Fruit fly (Drosophila melanogaster): ENCODE results near the gene CG46310.

CG46310 gene

dm6 chr3R:23173393-23173981, at the start of gene CG46310:
TSS of gene CG46310 (plus strand) at chr3R:23173873.
- TF ChIP-seq insv (optimal IDR thresholded peaks at IDR 0.05) (no peak), Sin3A (optimal IDR thresholded peaks at IDR 0.05) (no peak), ttk (optimal IDR thresholded peaks at IDR 0.05) (no peak)

dm6 chr3R:23126241-23127022, 47.2 kb upstream of the CG46310 start, which contains the start of gene CG31365:
TSS of gene CG31365 (minus strand) at chr3R:23126422.
- no peak for TF ChIP-seq ttk (optimal IDR thresholded peaks at IDR 0.05)
- TF ChIP-seq insv (optimal IDR thresholded peaks at IDR 0.05), result no peak
- TF ChIP-seq psq (optimal IDR thresholded peaks at IDR 0.05), result no peak
- no peak for TF ChIP-seq Sin3A (optimal IDR thresholded peaks at IDR 0.05)
- no peak for TF ChIP-seq Myc (optimal IDR thresholded peaks at IDR 0.05)
- TF ChIP-seq h (optimal IDR thresholded peaks at IDR 0.05), result no peak

dm6 chr3R:23127796-23128195, 45.9 kb upstream of the CG46310 start, which contains the start of gene CG31457:
TSS of gene CG31457 (minus strand) at chr3R:23127981.
- TF ChIP-seq ttk (optimal IDR thresholded peaks at IDR 0.05), result no peak
- no peak for TF ChIP-seq Sin3A (optimal IDR thresholded peaks at IDR 0.05)
- TF ChIP-seq psq (optimal IDR thresholded peaks at IDR 0.05), result no peak
- TF ChIP-seq insv (optimal IDR thresholded peaks at IDR 0.05), result no peak
- no peak for TF ChIP-seq h (optimal IDR thresholded peaks at IDR 0.05)
- no peak for TF ChIP-seq Myc (optimal IDR thresholded peaks at IDR 0.05)

DNA sequence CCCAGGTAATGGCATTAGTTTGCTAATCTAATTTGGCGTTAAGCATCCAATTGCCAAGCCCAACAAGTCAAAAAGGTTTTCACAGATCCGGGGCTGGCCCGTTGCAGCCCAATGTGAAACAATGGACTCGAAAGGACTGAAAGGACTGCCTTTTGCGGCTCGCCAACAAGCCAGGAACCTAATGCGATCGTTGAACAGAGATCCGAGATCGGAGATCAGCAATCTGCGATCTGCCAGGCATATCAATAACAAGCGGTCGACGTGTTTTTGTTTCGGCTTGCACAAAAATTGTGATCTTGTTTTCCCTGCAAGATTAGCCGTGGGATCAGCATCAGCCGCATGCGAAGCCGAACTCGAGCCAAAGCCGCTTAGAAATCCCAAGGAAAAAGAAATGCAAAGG, 44.1 kb upstream of the CG46310 start:
- TF ChIP-seq h (optimal IDR thresholded peaks at IDR 0.05) (no peak), Sin3A (optimal IDR thresholded peaks at IDR 0.05) (no peak), insv (optimal IDR thresholded peaks at IDR 0.05) (no peak), psq (optimal IDR thresholded peaks at IDR 0.05) (no peak), ttk (optimal IDR thresholded peaks at IDR 0.05) (no peak), Myc (optimal IDR thresholded peaks at IDR 0.05) (no peak)

- TF ChIP-seq psq (optimal IDR thresholded peaks at IDR 0.05), result no peak
- TF ChIP-seq insv (optimal IDR thresholded peaks at IDR 0.05), result no peak
- no peak for TF ChIP-seq Myc (optimal IDR thresholded peaks at IDR 0.05)
- TF ChIP-seq Sin3A (optimal IDR thresholded peaks at IDR 0.05), result no peak
- TF ChIP-seq h (optimal IDR thresholded peaks at IDR 0.05), result no peak
- TF ChIP-seq ttk (optimal IDR thresholded peaks at IDR 0.05), result no peak
Measured at dm6 chr3R:23130181-23130580, 43.5 kb upstream of the CG46310 start.

DNA sequence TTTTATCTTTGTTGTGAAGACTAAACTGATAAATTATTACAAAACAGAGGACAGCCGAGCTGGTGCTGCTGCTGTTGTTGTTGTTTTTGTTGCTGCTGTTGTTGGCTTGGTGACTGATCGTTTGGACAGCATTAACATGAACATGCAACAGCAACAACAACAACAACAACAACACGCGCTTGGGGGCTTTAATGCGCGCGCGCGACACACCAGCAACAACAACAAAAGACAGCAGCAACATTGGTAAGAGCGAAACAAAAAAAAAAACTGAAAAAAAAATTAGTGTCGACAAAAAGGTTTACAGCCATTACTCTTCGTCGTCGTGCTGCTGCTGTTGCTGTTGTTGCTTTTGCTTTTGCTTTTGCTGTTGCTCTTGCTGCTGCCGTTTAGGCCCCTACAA, 42.8 kb upstream of the CG46310 start:
- TF ChIP-seq insv (optimal IDR thresholded peaks at IDR 0.05), result no peak
- TF ChIP-seq h (optimal IDR thresholded peaks at IDR 0.05), result no peak
- no peak for TF ChIP-seq psq (optimal IDR thresholded peaks at IDR 0.05)
- no peak for TF ChIP-seq ttk (optimal IDR thresholded peaks at IDR 0.05)
- TF ChIP-seq Sin3A (optimal IDR thresholded peaks at IDR 0.05), result no peak
- no peak for TF ChIP-seq Myc (optimal IDR thresholded peaks at IDR 0.05)

DNA sequence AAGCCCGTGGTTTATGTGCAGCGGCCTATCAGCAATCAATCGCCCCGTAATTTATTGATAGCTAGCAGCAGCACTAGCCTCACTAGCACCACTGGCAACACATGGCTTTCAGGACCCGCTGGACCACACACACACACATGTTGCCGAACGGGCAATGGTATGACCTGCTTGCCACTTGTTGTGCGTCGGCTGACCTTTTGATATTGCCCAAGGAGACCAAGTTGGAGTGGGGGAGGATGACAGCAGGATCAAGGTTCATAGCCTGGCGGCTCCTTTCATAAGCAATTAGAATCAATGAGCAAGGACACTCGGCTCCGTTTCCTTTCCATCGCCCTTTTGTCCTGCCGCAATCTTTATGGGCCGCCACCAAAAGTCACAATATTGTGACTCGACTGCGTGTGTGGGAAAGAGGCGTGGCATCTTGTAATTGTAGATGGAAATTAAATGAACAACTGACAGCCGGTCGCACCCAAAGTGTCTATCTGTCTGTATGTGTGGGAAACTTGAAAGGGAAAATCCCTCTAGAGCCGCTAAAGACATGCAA, 42.3 kb upstream of the CG46310 start:
- no peak for TF ChIP-seq Myc (optimal IDR thresholded peaks at IDR 0.05)
- TF ChIP-seq insv (optimal IDR thresholded peaks at IDR 0.05), result no peak
- no peak for TF ChIP-seq Sin3A (optimal IDR thresholded peaks at IDR 0.05)
- TF ChIP-seq ttk (optimal IDR thresholded peaks at IDR 0.05), result no peak
- TF ChIP-seq h (optimal IDR thresholded peaks at IDR 0.05), result no peak
- no peak for TF ChIP-seq psq (optimal IDR thresholded peaks at IDR 0.05)

DNA sequence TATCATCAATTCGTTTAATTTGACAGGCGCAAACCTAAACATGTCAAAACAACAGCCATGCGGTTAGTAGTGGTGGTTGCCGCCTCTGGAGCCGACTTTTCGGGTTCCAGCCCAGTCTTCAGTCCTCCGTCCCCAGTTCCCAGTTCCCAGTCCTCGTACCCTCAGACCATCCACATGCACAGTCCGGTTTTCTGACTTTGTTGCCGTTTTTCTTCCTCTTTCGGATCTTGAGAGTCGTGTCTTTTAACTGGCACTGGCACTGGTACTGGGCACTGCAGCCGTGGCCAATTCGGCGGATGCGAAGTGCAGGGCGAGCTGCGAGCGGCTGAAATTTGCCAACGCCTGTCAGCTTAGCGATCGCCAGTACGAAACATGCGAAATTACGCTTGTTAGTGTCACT, 41.4 kb upstream of the CG46310 start:
- no peak for TF ChIP-seq Sin3A (optimal IDR thresholded peaks at IDR 0.05)
- TF ChIP-seq ttk (optimal IDR thresholded peaks at IDR 0.05), result no peak
- TF ChIP-seq h (optimal IDR thresholded peaks at IDR 0.05), result no peak
- no peak for TF ChIP-seq psq (optimal IDR thresholded peaks at IDR 0.05)
- no peak for TF ChIP-seq insv (optimal IDR thresholded peaks at IDR 0.05)
- TF ChIP-seq Myc (optimal IDR thresholded peaks at IDR 0.05), result no peak

DNA sequence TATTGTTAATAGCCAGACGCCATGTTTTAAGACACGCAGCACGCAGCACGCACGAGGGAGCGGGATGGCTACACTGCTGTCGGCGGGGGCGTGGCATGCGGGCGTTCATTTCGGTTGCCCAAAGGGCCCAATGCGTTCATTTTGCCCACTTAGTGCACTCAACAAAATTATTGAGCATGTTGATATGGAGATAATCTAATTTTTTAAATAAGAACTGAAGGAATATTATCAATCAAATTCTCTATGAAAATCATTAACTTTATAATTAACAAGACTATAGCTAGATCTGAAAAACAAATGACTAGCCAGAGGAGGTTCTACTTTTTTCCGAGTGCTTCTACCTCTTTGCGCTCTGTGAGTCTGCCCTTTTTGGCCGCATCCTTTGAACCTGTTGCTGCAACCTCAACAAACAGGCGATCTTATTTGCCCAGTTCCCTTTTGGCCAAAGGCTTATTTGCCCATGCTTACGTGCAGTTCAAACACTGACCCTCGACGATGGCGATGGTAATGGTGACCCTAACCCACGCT, 40.3 kb upstream of the CG46310 start:
- TF ChIP-seq insv (optimal IDR thresholded peaks at IDR 0.05) (no peak), Sin3A (optimal IDR thresholded peaks at IDR 0.05) (no peak), psq (optimal IDR thresholded peaks at IDR 0.05) (no peak), ttk (optimal IDR thresholded peaks at IDR 0.05) (no peak), Myc (optimal IDR thresholded peaks at IDR 0.05) (no peak), h (optimal IDR thresholded peaks at IDR 0.05) (no peak)

dm6 chr3R:23134690-23135089, 39.0 kb upstream of the CG46310 start:
- no peak for TF ChIP-seq Sin3A (optimal IDR thresholded peaks at IDR 0.05)
- TF ChIP-seq psq (optimal IDR thresholded peaks at IDR 0.05), result no peak
- TF ChIP-seq ttk (optimal IDR thresholded peaks at IDR 0.05), result no peak
- no peak for TF ChIP-seq insv (optimal IDR thresholded peaks at IDR 0.05)
- TF ChIP-seq h (optimal IDR thresholded peaks at IDR 0.05), result no peak
- TF ChIP-seq Myc (optimal IDR thresholded peaks at IDR 0.05), result no peak

DNA sequence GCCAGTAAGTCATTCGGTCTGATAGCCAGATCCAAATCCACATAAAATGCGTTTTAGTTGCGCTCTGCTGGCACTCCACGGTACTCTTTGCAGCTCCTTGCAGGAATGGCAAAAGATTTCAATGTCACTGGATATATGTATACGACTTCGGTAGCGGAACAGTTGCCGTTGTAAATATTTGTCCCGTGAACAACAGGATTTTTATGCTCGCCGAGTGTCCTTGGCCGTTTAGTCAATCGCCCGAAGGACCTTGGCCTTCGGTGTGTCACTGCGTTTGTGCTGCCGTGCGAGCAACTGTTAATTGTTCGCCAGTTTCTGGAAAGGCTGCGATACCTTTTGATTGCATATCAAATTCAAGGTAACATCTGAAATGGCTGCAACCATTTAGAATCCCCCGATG, 35.2 kb upstream of the CG46310 start:
- TF ChIP-seq h (optimal IDR thresholded peaks at IDR 0.05), result no peak
- TF ChIP-seq insv (optimal IDR thresholded peaks at IDR 0.05), result no peak
- TF ChIP-seq psq (optimal IDR thresholded peaks at IDR 0.05), result no peak
- TF ChIP-seq ttk (optimal IDR thresholded peaks at IDR 0.05), result no peak
- TF ChIP-seq Sin3A (optimal IDR thresholded peaks at IDR 0.05), result no peak
- TF ChIP-seq Myc (optimal IDR thresholded peaks at IDR 0.05), result no peak

- no peak for TF ChIP-seq Myc (optimal IDR thresholded peaks at IDR 0.05)
- TF ChIP-seq insv (optimal IDR thresholded peaks at IDR 0.05), result no peak
- no peak for TF ChIP-seq psq (optimal IDR thresholded peaks at IDR 0.05)
- TF ChIP-seq ttk (optimal IDR thresholded peaks at IDR 0.05), result no peak
- TF ChIP-seq Sin3A (optimal IDR thresholded peaks at IDR 0.05), result no peak
- TF ChIP-seq h (optimal IDR thresholded peaks at IDR 0.05), result no peak
Measured at dm6 chr3R:23138992-23139633, 34.6 kb upstream of the CG46310 start.

Measured in Kc167 (cell line).